Worm (Caenorhabditis elegans): ENCODE data around the gene pie-1.

The pie-1 gene

DNA sequence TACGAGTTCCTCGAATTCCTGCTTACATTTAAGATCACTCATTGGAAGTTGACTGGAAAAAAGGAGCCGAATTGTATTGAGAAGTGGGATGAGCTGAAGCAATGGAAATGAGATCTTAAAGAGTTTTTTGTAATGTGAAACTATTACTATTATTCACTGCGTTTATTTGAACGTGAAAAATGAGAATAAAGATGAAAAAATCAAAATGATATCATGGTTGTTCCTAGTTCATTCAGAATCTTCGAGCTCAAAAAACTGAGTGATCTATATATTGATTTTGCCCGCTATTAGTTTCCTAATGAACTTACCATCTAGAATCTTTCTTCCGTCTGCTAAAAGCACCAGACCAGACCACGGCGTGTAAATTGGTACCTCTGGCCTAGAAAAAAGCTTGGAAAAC, 10.3 kb downstream of the pie-1 start:
- TF ChIP-seq tra-4 (tag; optimal IDR thresholded peaks at IDR 0.05) (no peak), F13C5.2 (tag; optimal IDR thresholded peaks at IDR 0.05) (no peak), tbx-11 (GFP tag; IDR thresholded peaks at IDR 0.05) (no peak), flt-1 (GFP tag; IDR thresholded peaks at IDR 0.05) (no peak), pes-1 (GFP tag; IDR thresholded peaks at IDR 0.05) (no peak), tbx-37 (GFP tag; conservative IDR thresholded peaks at IDR 0.05) (no peak), scrt-1 (GFP tag; IDR thresholded peaks at IDR 0.05) (no peak), ceh-36 (tag; optimal IDR thresholded peaks at IDR 0.05) (no peak), ets-7 (tag; optimal IDR thresholded peaks at IDR 0.05) (no peak), hmg-4 (GFP tag; optimal IDR thresholded peaks at IDR 0.05) (no peak), ceh-13 (GFP tag; optimal IDR thresholded peaks at IDR 0.05) (no peak), sea-1 (GFP tag; conservative IDR thresholded peaks at IDR 0.05) (no peak), B0310.2 (tag; optimal IDR thresholded peaks at IDR 0.05) (no peak), aly-1 (tag; optimal IDR thresholded peaks at IDR 0.05) (no peak), hnd-1 (tag; optimal IDR thresholded peaks at IDR 0.05) (no peak), hmbx-1 (tag; optimal IDR thresholded peaks at IDR 0.05) (no peak)

- TF ChIP-seq tra-4 (tag; optimal IDR thresholded peaks at IDR 0.05) (no peak), tbx-37 (GFP tag; conservative IDR thresholded peaks at IDR 0.05) (no peak), hmbx-1 (tag; optimal IDR thresholded peaks at IDR 0.05) (no peak), B0310.2 (tag; optimal IDR thresholded peaks at IDR 0.05) (no peak), F13C5.2 (tag; optimal IDR thresholded peaks at IDR 0.05) (no peak), ceh-13 (GFP tag; optimal IDR thresholded peaks at IDR 0.05) (no peak), flt-1 (GFP tag; IDR thresholded peaks at IDR 0.05) (no peak), pes-1 (GFP tag; IDR thresholded peaks at IDR 0.05) (no peak), ceh-36 (tag; optimal IDR thresholded peaks at IDR 0.05) (no peak), scrt-1 (GFP tag; IDR thresholded peaks at IDR 0.05) (no peak), tbx-11 (GFP tag; IDR thresholded peaks at IDR 0.05) (no peak), sea-1 (GFP tag; conservative IDR thresholded peaks at IDR 0.05) (no peak), hnd-1 (tag; optimal IDR thresholded peaks at IDR 0.05) (no peak), ama-1 (optimal IDR thresholded peaks at IDR 0.05) (no peak), ets-7 (tag; optimal IDR thresholded peaks at IDR 0.05) (no peak)
These were observed 12.4 kb downstream of the pie-1 start for ce11 chrIII:12439056-12439455.

- no peak for TF ChIP-seq scrt-1 (GFP tag; IDR thresholded peaks at IDR 0.05)
These were observed 17.2 kb downstream of the pie-1 start for ce11 chrIII:12443880-12444279.

- no peak for TF ChIP-seq pes-1 (GFP tag; IDR thresholded peaks at IDR 0.05)
- TF ChIP-seq sea-1 (GFP tag; conservative IDR thresholded peaks at IDR 0.05), result no peak
- TF ChIP-seq flt-1 (GFP tag; IDR thresholded peaks at IDR 0.05), result no peak
- no peak for TF ChIP-seq B0310.2 (tag; optimal IDR thresholded peaks at IDR 0.05)
- TF ChIP-seq tbx-11 (GFP tag; IDR thresholded peaks at IDR 0.05), result no peak
- no peak for TF ChIP-seq hmbx-1 (tag; optimal IDR thresholded peaks at IDR 0.05)
- TF ChIP-seq hnd-1 (tag; optimal IDR thresholded peaks at IDR 0.05), result no peak
- no peak for TF ChIP-seq ceh-36 (tag; optimal IDR thresholded peaks at IDR 0.05)
- no peak for TF ChIP-seq ama-1 (optimal IDR thresholded peaks at IDR 0.05)
- no peak for TF ChIP-seq hmg-4 (GFP tag; optimal IDR thresholded peaks at IDR 0.05)
- no peak for TF ChIP-seq F13C5.2 (tag; optimal IDR thresholded peaks at IDR 0.05)
- TF ChIP-seq tbx-37 (GFP tag; conservative IDR thresholded peaks at IDR 0.05), result no peak
- TF ChIP-seq ets-7 (tag; optimal IDR thresholded peaks at IDR 0.05), result no peak
- TF ChIP-seq scrt-1 (GFP tag; IDR thresholded peaks at IDR 0.05), result no peak
- no peak for TF ChIP-seq ceh-13 (GFP tag; optimal IDR thresholded peaks at IDR 0.05)
These were observed 18.5 kb downstream of the pie-1 start for ce11 chrIII:12445223-12445622.

DNA sequence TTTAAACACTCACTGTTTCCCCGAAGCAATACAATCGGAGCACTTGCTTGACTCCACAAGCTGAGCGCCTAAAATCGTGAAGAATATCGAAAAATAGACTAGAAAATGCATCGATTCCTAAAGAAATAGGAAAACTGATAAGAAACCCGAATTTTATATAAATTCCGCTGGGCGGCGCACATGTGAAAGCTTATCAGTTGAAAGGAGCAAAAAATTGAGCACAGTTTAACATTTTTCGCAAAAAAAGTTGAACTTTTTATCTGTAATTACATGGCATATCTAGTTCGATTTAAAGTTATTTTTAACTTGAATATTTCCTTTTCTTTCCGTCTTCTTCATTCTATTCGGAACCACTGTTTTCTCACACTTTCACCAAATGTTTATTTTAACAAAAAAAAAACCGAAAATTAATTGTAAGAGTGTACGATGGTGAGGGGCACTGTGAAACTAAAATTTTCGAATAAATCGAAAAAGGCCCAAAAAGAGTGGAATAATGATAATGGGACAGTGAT, 19.4 kb downstream of the pie-1 start, which contains the start of gene Y49E10.18:
Gene Y49E10.18 (minus strand): TSS at position 116 of the 512 bp plus-strand sequence.
- no peak for TF ChIP-seq F13C5.2 (tag; optimal IDR thresholded peaks at IDR 0.05)
- no peak for TF ChIP-seq tbx-37 (GFP tag; conservative IDR thresholded peaks at IDR 0.05)
- no peak for TF ChIP-seq hmg-4 (GFP tag; optimal IDR thresholded peaks at IDR 0.05)
- TF ChIP-seq B0310.2 (tag; optimal IDR thresholded peaks at IDR 0.05), result no peak
- no peak for TF ChIP-seq sea-1 (GFP tag; conservative IDR thresholded peaks at IDR 0.05)
- TF ChIP-seq ceh-36 (tag; optimal IDR thresholded peaks at IDR 0.05), result no peak
- no peak for TF ChIP-seq ama-1 (optimal IDR thresholded peaks at IDR 0.05)
- no peak for TF ChIP-seq ets-7 (tag; optimal IDR thresholded peaks at IDR 0.05)
- TF ChIP-seq hmbx-1 (tag; optimal IDR thresholded peaks at IDR 0.05), result no peak
- no peak for TF ChIP-seq tra-4 (tag; optimal IDR thresholded peaks at IDR 0.05)
- no peak for TF ChIP-seq ceh-13 (GFP tag; optimal IDR thresholded peaks at IDR 0.05)
- TF ChIP-seq aly-1 (tag; optimal IDR thresholded peaks at IDR 0.05), result no peak
- no peak for TF ChIP-seq pes-1 (GFP tag; IDR thresholded peaks at IDR 0.05)

DNA sequence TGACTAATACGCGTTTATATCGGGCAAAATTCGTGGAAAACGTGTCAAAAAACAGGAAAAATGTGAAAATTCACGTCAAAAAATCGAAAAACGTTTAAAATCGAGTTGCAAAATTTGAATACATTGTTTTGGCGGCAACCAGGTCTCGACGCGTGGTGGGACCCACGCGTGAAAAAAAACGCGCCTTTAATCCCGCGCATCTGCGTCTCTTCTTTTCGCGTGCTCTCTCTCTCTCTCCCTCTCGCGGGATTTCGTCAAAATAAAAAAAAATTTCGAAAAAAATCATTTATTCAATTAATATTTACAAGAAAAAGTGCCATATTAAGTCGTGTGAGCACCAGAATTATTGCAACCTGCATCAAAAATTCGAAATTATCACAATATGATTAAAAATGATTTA, 26.6 kb downstream of the pie-1 start, which contains the start of gene ani-1:
Gene ani-1 (minus strand): TSS at position 61 of the 400 bp plus-strand sequence.
- no peak for TF ChIP-seq flt-1 (GFP tag; IDR thresholded peaks at IDR 0.05)
- TF ChIP-seq tra-4 (tag; optimal IDR thresholded peaks at IDR 0.05), result no peak
- no peak for TF ChIP-seq ets-7 (tag; optimal IDR thresholded peaks at IDR 0.05)
- no peak for TF ChIP-seq hmg-4 (GFP tag; optimal IDR thresholded peaks at IDR 0.05)
- TF ChIP-seq sea-1 (GFP tag; conservative IDR thresholded peaks at IDR 0.05), result no peak
- TF ChIP-seq B0310.2 (tag; optimal IDR thresholded peaks at IDR 0.05), result no peak
- no peak for TF ChIP-seq hmbx-1 (tag; optimal IDR thresholded peaks at IDR 0.05)
- no peak for TF ChIP-seq F13C5.2 (tag; optimal IDR thresholded peaks at IDR 0.05)
- no peak for TF ChIP-seq ceh-13 (GFP tag; optimal IDR thresholded peaks at IDR 0.05)
- TF ChIP-seq ceh-36 (tag; optimal IDR thresholded peaks at IDR 0.05), result no peak
- no peak for TF ChIP-seq tbx-37 (GFP tag; conservative IDR thresholded peaks at IDR 0.05)
- TF ChIP-seq aly-1 (tag; optimal IDR thresholded peaks at IDR 0.05), result no peak
- no peak for TF ChIP-seq tbx-11 (GFP tag; IDR thresholded peaks at IDR 0.05)
- no peak for TF ChIP-seq ama-1 (optimal IDR thresholded peaks at IDR 0.05)
- TF ChIP-seq scrt-1 (GFP tag; IDR thresholded peaks at IDR 0.05), result no peak
- TF ChIP-seq pes-1 (GFP tag; IDR thresholded peaks at IDR 0.05), result no peak

ce11 chrIII:12453785-12454184, 27.1 kb downstream of the pie-1 start:
- TF ChIP-seq flt-1 (GFP tag; IDR thresholded peaks at IDR 0.05), result no peak
- no peak for TF ChIP-seq ama-1 (optimal IDR thresholded peaks at IDR 0.05)
- TF ChIP-seq sea-1 (GFP tag; conservative IDR thresholded peaks at IDR 0.05), result no peak
- no peak for TF ChIP-seq scrt-1 (GFP tag; IDR thresholded peaks at IDR 0.05)
- no peak for TF ChIP-seq ceh-36 (tag; optimal IDR thresholded peaks at IDR 0.05)
- TF ChIP-seq tbx-11 (GFP tag; IDR thresholded peaks at IDR 0.05), result no peak
- TF ChIP-seq ceh-13 (GFP tag; optimal IDR thresholded peaks at IDR 0.05), result no peak
- TF ChIP-seq aly-1 (tag; optimal IDR thresholded peaks at IDR 0.05), result no peak
- no peak for TF ChIP-seq hmbx-1 (tag; optimal IDR thresholded peaks at IDR 0.05)
- TF ChIP-seq ets-7 (tag; optimal IDR thresholded peaks at IDR 0.05), result no peak
- no peak for TF ChIP-seq B0310.2 (tag; optimal IDR thresholded peaks at IDR 0.05)
- TF ChIP-seq hnd-1 (tag; optimal IDR thresholded peaks at IDR 0.05), result no peak
- TF ChIP-seq hmg-4 (GFP tag; optimal IDR thresholded peaks at IDR 0.05), result no peak
- TF ChIP-seq tra-4 (tag; optimal IDR thresholded peaks at IDR 0.05), result no peak
- no peak for TF ChIP-seq F13C5.2 (tag; optimal IDR thresholded peaks at IDR 0.05)
- no peak for TF ChIP-seq pes-1 (GFP tag; IDR thresholded peaks at IDR 0.05)

All from whole organism, early embryonic.